Fruit fly (Drosophila melanogaster) whole organism, embryonic: Measurements from ENCODE around the gene CG9775.
A peak's percentile ranks its signal among the peaks of the same experiment; 100 is the strongest.

ENCODE experiments used
- Abd-B ChIP-seq: fragments of 200-800 bp; sonication (Bioruptor generic); optimal IDR thresholded peaks from 2 replicates; lab custom pipeline; 2018; ENCODE audit warnings: missing biosample characterization, mild to moderate bottlenecking, missing genetic modification characterization, moderate library complexity
- Asciz ChIP-seq: fragments of 200-800 bp; sonication (Bioruptor generic); optimal IDR thresholded peaks from 2 replicates; lab custom pipeline; 2017; ENCODE audit warnings: missing biosample characterization, mild to moderate bottlenecking, missing genetic modification characterization, missing genetic modification reagents
- Bgb ChIP-seq: fragments of 200-800 bp; sonication (Bioruptor generic); IDR thresholded peaks from 2 replicates; pipeline ENCODE4 v1.3.6; 2022; ENCODE audit warnings: missing biosample characterization, missing genetic modification characterization; ENCODE audit not compliant: partially characterized antibody
- CG11560 ChIP-seq: fragments of 200-800 bp; sonication (Bioruptor generic); IDR thresholded peaks from 3 replicates; pipeline ENCODE4 v1.3.6; 2022; ENCODE audit warnings: missing biosample characterization, missing genetic modification characterization
- CG11696 ChIP-seq: fragments of 200-800 bp; sonication (Bioruptor generic); IDR thresholded peaks from 2 replicates; pipeline ENCODE4 v1.3.6; 2022; ENCODE audit warnings: missing biosample characterization, missing genetic modification characterization
- CG12071 ChIP-seq: fragments of 200-800 bp; sonication (Bioruptor generic); optimal IDR thresholded peaks from 3 replicates; lab custom pipeline; 2018; ENCODE audit warnings: missing biosample characterization, mild to moderate bottlenecking, missing genetic modification characterization
- CG12236 ChIP-seq: fragments of 200-800 bp; sonication (Bioruptor generic); optimal IDR thresholded peaks from 2 replicates; lab custom pipeline; 2016; ENCODE audit warnings: missing biosample characterization, missing genetic modification characterization
- CG13287 ChIP-seq: fragments of 200-800 bp; sonication (Bioruptor generic); IDR thresholded peaks from 2 replicates; pipeline ENCODE4 v1.3.6; 2022; ENCODE audit warnings: missing biosample characterization, missing genetic modification characterization; ENCODE audit not compliant: partially characterized antibody
- CG14710 ChIP-seq: fragments of 200-800 bp; sonication (Bioruptor generic); optimal IDR thresholded peaks from 3 replicates; lab custom pipeline; 2019; ENCODE audit warnings: missing biosample characterization, mild to moderate bottlenecking, missing genetic modification characterization, moderate library complexity
- CG15696 ChIP-seq: fragments of 200-800 bp; sonication (Bioruptor generic); optimal IDR thresholded peaks from 2 replicates; lab custom pipeline; 2019; ENCODE audit warnings: missing biosample characterization, mild to moderate bottlenecking, missing genetic modification characterization, moderate library complexity
- CG18476 ChIP-seq: fragments of 200-800 bp; sonication (Bioruptor generic); optimal IDR thresholded peaks from 2 replicates; lab custom pipeline; 2016; ENCODE audit warnings: missing biosample characterization, mild to moderate bottlenecking, missing genetic modification characterization
- CG18619 ChIP-seq: fragments of 200-800 bp; sonication (Bioruptor generic); optimal IDR thresholded peaks from 3 replicates; lab custom pipeline; 2017; ENCODE audit warnings: missing biosample characterization, mild to moderate bottlenecking, missing genetic modification characterization
- CG18764 ChIP-seq: fragments of 200-800 bp; sonication (Bioruptor generic); optimal IDR thresholded peaks from 3 replicates; lab custom pipeline; 2016; ENCODE audit warnings: missing biosample characterization, missing genetic modification characterization
- CG30020 ChIP-seq: fragments of 200-800 bp; optimal IDR thresholded peaks from 2 replicates; lab custom pipeline; 2019; ENCODE audit warnings: missing biosample characterization, mild to moderate bottlenecking, missing genetic modification characterization, moderate library complexity
- CG32767 ChIP-seq: fragments of 200-800 bp; sonication (Bioruptor generic); IDR thresholded peaks from 2 replicates; pipeline ENCODE4 v1.3.6; 2022; ENCODE audit warnings: missing biosample characterization, missing genetic modification characterization
- CG34376 ChIP-seq: fragments of 200-800 bp; sonication (Bioruptor generic); optimal IDR thresholded peaks from 2 replicates; lab custom pipeline; 2018; ENCODE audit warnings: missing biosample characterization, mild to moderate bottlenecking, missing genetic modification characterization
- CG3847 ChIP-seq: fragments of 200-800 bp; sonication (Bioruptor generic); IDR thresholded peaks from 2 replicates; pipeline ENCODE4 v1.3.6; 2022; ENCODE audit warnings: missing biosample characterization, missing genetic modification characterization
- CG5245 ChIP-seq: fragments of 200-800 bp; sonication (Bioruptor generic); optimal IDR thresholded peaks from 3 replicates; lab custom pipeline; 2016; ENCODE audit warnings: missing biosample characterization, missing genetic modification characterization
- CG9215 ChIP-seq: fragments of 200-800 bp; sonication (Bioruptor generic); IDR thresholded peaks from 2 replicates; pipeline ENCODE4 v1.3.6; 2022; ENCODE audit warnings: missing biosample characterization, missing genetic modification characterization
- Dbx ChIP-seq: fragments of 200-800 bp; sonication (Bioruptor generic); IDR thresholded peaks from 3 replicates; pipeline ENCODE4 v1.3.6; 2022; ENCODE audit warnings: missing biosample characterization, missing genetic modification characterization
- E2f2 ChIP-seq: fragments of 200-800 bp; sonication (Bioruptor generic); IDR thresholded peaks from 2 replicates; pipeline ENCODE4 v1.3.6; 2022; ENCODE audit warnings: missing biosample characterization, missing genetic modification characterization
- Gug ChIP-seq: fragments of 200-800 bp; sonication (Bioruptor generic); IDR thresholded peaks from 4 replicates; pipeline ENCODE4 v1.3.6; 2022; ENCODE audit warnings: missing biosample characterization, missing genetic modification characterization
- Hmx ChIP-seq: fragments of 200-800 bp; sonication (Bioruptor generic); optimal IDR thresholded peaks from 2 replicates; lab custom pipeline; 2016; ENCODE audit warnings: missing biosample characterization, missing genetic modification characterization
- MTF-1 ChIP-seq: fragments of 200-800 bp; sonication (Bioruptor generic); optimal IDR thresholded peaks from 2 replicates; lab custom pipeline; 2018; ENCODE audit warnings: missing biosample characterization, mild to moderate bottlenecking, missing genetic modification characterization, borderline replicate concordance
- Nf-YB ChIP-seq: fragments of 200-800 bp; sonication (Bioruptor generic); optimal IDR thresholded peaks from 3 replicates; lab custom pipeline; 2019; ENCODE audit warnings: missing biosample characterization, mild to moderate bottlenecking, missing genetic modification characterization, moderate library complexity
- Poxn ChIP-seq: fragments of 200-800 bp; sonication (Bioruptor generic); IDR thresholded peaks from 2 replicates; pipeline ENCODE4 v1.3.6; 2022; ENCODE audit warnings: missing biosample characterization, missing genetic modification characterization
- Sox102F ChIP-seq: fragments of 200-800 bp; sonication (Bioruptor generic); optimal IDR thresholded peaks from 2 replicates; lab custom pipeline; 2018; ENCODE audit warnings: missing biosample characterization, mild to moderate bottlenecking, missing genetic modification characterization, moderate library complexity
- amos ChIP-seq: fragments of 200-800 bp; sonication (Bioruptor generic); IDR thresholded peaks from 2 replicates; pipeline ENCODE4 v1.3.6; 2022; ENCODE audit warnings: missing biosample characterization, missing genetic modification characterization; ENCODE audit not compliant: partially characterized antibody
- bowl ChIP-seq: fragments of 200-800 bp; sonication (Bioruptor generic); IDR thresholded peaks from 2 replicates; pipeline ENCODE4 v1.3.6; 2022; ENCODE audit warnings: missing biosample characterization, missing genetic modification characterization
- cato ChIP-seq: fragments of 200-800 bp; sonication (Bioruptor generic); optimal IDR thresholded peaks from 2 replicates; lab custom pipeline; 2016; ENCODE audit warnings: missing biosample characterization, missing genetic modification characterization, borderline replicate concordance
- caup ChIP-seq: fragments of 200-800 bp; sonication (Bioruptor generic); optimal IDR thresholded peaks from 3 replicates; lab custom pipeline; 2017; ENCODE audit warnings: missing biosample characterization, mild to moderate bottlenecking, missing genetic modification characterization, moderate library complexity; ENCODE audit not compliant: severe bottlenecking
- chm ChIP-seq: fragments of 200-800 bp; sonication (Bioruptor generic); IDR thresholded peaks from 2 replicates; pipeline ENCODE4 v1.3.6; 2022; ENCODE audit warnings: missing biosample characterization, missing genetic modification characterization
- ci ChIP-seq: fragments of 200-800 bp; sonication (Bioruptor generic); IDR thresholded peaks from 3 replicates; pipeline ENCODE4 v1.3.6; 2022; ENCODE audit warnings: missing biosample characterization, missing genetic modification characterization
- dati ChIP-seq: fragments of 200-800 bp; sonication (Bioruptor generic); IDR thresholded peaks from 2 replicates; pipeline ENCODE4 v1.3.6; 2022; ENCODE audit warnings: missing biosample characterization, missing genetic modification characterization
- fd96Cb ChIP-seq: fragments of 200-800 bp; sonication (Bioruptor generic); optimal IDR thresholded peaks from 2 replicates; lab custom pipeline; 2018; ENCODE audit warnings: missing biosample characterization, mild to moderate bottlenecking, missing genetic modification characterization, moderate library complexity
- gt ChIP-seq: fragments of 200-800 bp; sonication (Bioruptor generic); IDR thresholded peaks from 2 replicates; pipeline ENCODE4 v1.3.6; 2022; ENCODE audit warnings: missing biosample characterization, missing genetic modification characterization
- hkb ChIP-seq, 2 experiments: fragments of 200-800 bp in 1 of 2; fragments of >200 bp in 1 of 2; sonication (Bioruptor generic) in 1 of 2; IDR thresholded peaks in 1 of 2; optimal IDR thresholded peaks in 1 of 2; 2 replicates each; pipeline versions ENCODE4 v1.3.6 to Lab custom; 2017 to 2022; ENCODE audit warnings: missing biosample characterization in 1 of 2, missing genetic modification characterization in 1 of 2
- peb ChIP-seq: fragments of 200-800 bp; sonication (Bioruptor generic); IDR thresholded peaks from 2 replicates; pipeline ENCODE4 v1.3.6; 2022; ENCODE audit warnings: missing biosample characterization, missing genetic modification characterization
- pita ChIP-seq: fragments of 200-800 bp; sonication (Bioruptor generic); optimal IDR thresholded peaks from 2 replicates; lab custom pipeline; 2017; ENCODE audit warnings: missing biosample characterization, mild to moderate bottlenecking, missing genetic modification characterization
- repo ChIP-seq: fragments of 200-800 bp; sonication (Bioruptor generic); optimal IDR thresholded peaks from 2 replicates; lab custom pipeline; 2016; ENCODE audit warnings: missing biosample characterization, missing genetic modification characterization
- ro ChIP-seq: fragments of 200-800 bp; sonication (Bioruptor generic); IDR thresholded peaks from 2 replicates; pipeline ENCODE4 v1.3.6; 2022; ENCODE audit warnings: missing biosample characterization, missing genetic modification characterization
- sc ChIP-seq, 3 experiments: fragments of >200 bp in 2 of 3; fragments of 200-800 bp in 1 of 3; sonication (Bioruptor generic) in 1 of 3; optimal IDR thresholded peaks; 2 replicates in 2 of 3; 3 replicates in 1 of 3; lab custom pipeline; 2017; ENCODE audit warnings: mild to moderate bottlenecking in 1 of 3, missing biosample characterization in 1 of 3, missing genetic modification characterization in 1 of 3, missing genetic modification reagents in 1 of 3
- schlank ChIP-seq: fragments of 200-800 bp; sonication (Bioruptor generic); optimal IDR thresholded peaks from 2 replicates; lab custom pipeline; 2018; ENCODE audit warnings: missing biosample characterization, mild to moderate bottlenecking, missing genetic modification characterization
- trem ChIP-seq: fragments of 200-800 bp; optimal IDR thresholded peaks from 3 replicates; lab custom pipeline; 2019; ENCODE audit warnings: missing biosample characterization, mild to moderate bottlenecking, missing genetic modification characterization, moderate library complexity
- unpg ChIP-seq: fragments of 200-800 bp; sonication (Bioruptor generic); optimal IDR thresholded peaks from 3 replicates; lab custom pipeline; 2018; ENCODE audit warnings: missing biosample characterization, mild to moderate bottlenecking, missing genetic modification characterization, moderate library complexity
- wek ChIP-seq: fragments of 200-800 bp; sonication (Bioruptor generic); optimal IDR thresholded peaks from 3 replicates; lab custom pipeline; 2018; ENCODE audit warnings: missing biosample characterization, mild to moderate bottlenecking, missing genetic modification characterization, moderate library complexity
- zen ChIP-seq: fragments of 200-800 bp; sonication (Bioruptor generic); optimal IDR thresholded peaks from 3 replicates; lab custom pipeline; 2018; ENCODE audit warnings: missing biosample characterization, mild to moderate bottlenecking, missing genetic modification characterization, moderate library complexity

CG9775 gene

dm6 chr3R:4658991-4659933 is 17.6 kb upstream of the CG9775 start, which contains the start of gene smash (continued):
- TF ChIP-seq schlank (tag; lab: Kevin White, UChicago), result no peak
- TF ChIP-seq fd96Cb (tag; lab: Kevin White, UChicago), result no peak
- TF ChIP-seq repo (GFP tag; lab: Kevin White, UChicago), result peak; percentile 44
- TF ChIP-seq ro, result no peak
- TF ChIP-seq Bgb, result peak; percentile 78
- TF ChIP-seq CG3847 (GFP tag; lab: Robert Waterston, UW), result peak; percentile 72
- peak; percentile 61 for TF ChIP-seq trem (tag; lab: Kevin White, UChicago)
- no peak for TF ChIP-seq Asciz (GFP tag; lab: Kevin White, UChicago)
- peak; percentile 19 for TF ChIP-seq caup (GFP tag; lab: Kevin White, UChicago)
- no peak for TF ChIP-seq peb (GFP tag; lab: Robert Waterston, UW)
- TF ChIP-seq Nf-YB (GFP tag; lab: Kevin White, UChicago), result no peak
- TF ChIP-seq CG18619 (GFP tag; lab: Kevin White, UChicago), result no peak
- no peak for TF ChIP-seq CG18764
- TF ChIP-seq CG11696 (GFP tag; lab: Robert Waterston, UW), result 0 out of 2 replicates have a peak, but pooled peaks have one; percentile 33
- peak; percentile 61; the same call in 1 of the 2 replicates for TF ChIP-seq amos (GFP tag; lab: Robert Waterston, UW)
- TF ChIP-seq chm (GFP tag; lab: Robert Waterston, UW), result peak; percentile 87
- no peak for TF ChIP-seq hkb (optimal IDR thresholded peaks at IDR 0.05; lab: Kevin White, UChicago)
- peak; percentile 58 for TF ChIP-seq hkb (GFP tag; IDR thresholded peaks at IDR 0.05; lab: Robert Waterston, UW)
- no peak for TF ChIP-seq CG9215 (GFP tag; lab: Robert Waterston, UW)
- no peak for TF ChIP-seq Sox102F
- no peak for TF ChIP-seq Poxn (GFP tag; lab: Robert Waterston, UW)
- no peak for TF ChIP-seq CG5245 (GFP tag; lab: Kevin White, UChicago)
- TF ChIP-seq CG11560, result no peak
- peak; percentile 58 for TF ChIP-seq CG13287 (GFP tag; lab: Robert Waterston, UW)
- no peak for TF ChIP-seq CG12071 (GFP tag; lab: Kevin White, UChicago)
- peak; percentile 78 for TF ChIP-seq CG32767 (GFP tag; lab: Robert Waterston, UW)
- TF ChIP-seq CG12236 (GFP tag; lab: Kevin White, UChicago), result no peak
- TF ChIP-seq MTF-1 (GFP tag; lab: Kevin White, UChicago), result peak; percentile 3
- TF ChIP-seq CG34376 (GFP tag; lab: Kevin White, UChicago), result peak; percentile 51
- no peak for TF ChIP-seq CG15696 (tag; lab: Kevin White, UChicago)
- TF ChIP-seq Dbx (GFP tag; lab: Robert Waterston, UW), result peak; percentile 64; the same call in 2 of the 3 replicates
- peak; percentile 85; the same call in 2 of the 3 replicates for TF ChIP-seq ci (GFP tag; lab: Robert Waterston, UW)
- TF ChIP-seq unpg, result peak; percentile 20
- peak; percentile 39 for TF ChIP-seq CG14710 (tag; lab: Kevin White, UChicago)
- no peak for TF ChIP-seq cato (GFP tag; lab: Kevin White, UChicago)
- TF ChIP-seq wek (GFP tag; lab: Kevin White, UChicago), result peak; percentile 61
- no peak for TF ChIP-seq sc (optimal IDR thresholded peaks at IDR 0.05; lab: Kevin White, UChicago)
- TF ChIP-seq sc (GFP tag; optimal IDR thresholded peaks at IDR 0.05; lab: Kevin White, UChicago), result no peak
- TF ChIP-seq Hmx, result no peak
- no peak for TF ChIP-seq zen (tag; lab: Kevin White, UChicago)
- peak; percentile 55 for TF ChIP-seq pita (GFP tag; lab: Kevin White, UChicago)
- peak; percentile 46; the same call in 1 of the 4 replicates for TF ChIP-seq Gug
- peak; percentile 47 for TF ChIP-seq E2f2 (GFP tag; lab: Robert Waterston, UW)
- TF ChIP-seq bowl (GFP tag; lab: Robert Waterston, UW), result no peak
- no peak for TF ChIP-seq gt (GFP tag; lab: Robert Waterston, UW)
- TF ChIP-seq CG18476 (GFP tag; lab: Kevin White, UChicago), result no peak
- TF ChIP-seq CG30020 (tag; lab: Kevin White, UChicago), result no peak
- peak; percentile 9; the same call in 1 of the 2 replicates for TF ChIP-seq dati (GFP tag; lab: Robert Waterston, UW)
- no peak for TF ChIP-seq Abd-B
